Fruit fly (Drosophila melanogaster): ENCODE data around the gene tim.
A peak's percentile ranks its signal among the peaks of the same experiment; 100 is the strongest.

tim gene

DNA sequence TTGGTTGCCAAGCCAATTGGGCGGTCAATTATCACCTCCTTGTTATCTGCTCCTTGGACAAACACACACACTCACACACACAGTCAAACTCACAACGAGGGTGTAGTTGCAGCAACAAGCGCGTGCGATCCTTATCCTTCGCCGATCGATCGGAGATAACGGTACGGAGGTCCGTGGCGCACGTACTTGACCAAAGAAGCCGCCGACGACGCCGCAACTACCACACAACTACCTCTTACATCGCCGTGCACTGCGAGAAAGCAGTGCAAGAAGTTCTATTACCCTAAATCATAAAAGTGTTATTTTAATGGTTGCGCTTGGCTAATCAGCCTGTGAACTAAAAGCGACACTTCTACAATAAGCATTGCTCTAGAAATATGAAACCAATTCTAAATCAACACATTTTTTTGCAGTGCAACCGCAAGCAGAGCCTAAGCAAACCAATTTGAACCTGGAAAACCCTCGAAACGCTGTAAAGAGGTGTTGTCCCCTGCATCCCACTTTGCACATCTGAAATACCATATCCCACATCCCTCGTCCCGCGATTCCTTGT is 25.1 kb upstream of the tim start (continued):
- TF ChIP-seq klu (GFP tag; IDR thresholded peaks at IDR 0.05): no peak
- no peak for TF ChIP-seq cad (GFP tag; optimal IDR thresholded peaks at IDR 0.05)
- 0 out of 3 replicates have a peak, but pooled peaks have one; percentile 40 for TF ChIP-seq croc (GFP tag; conservative IDR thresholded peaks at IDR 0.05)
- TF ChIP-seq gcm2 (GFP tag; optimal IDR thresholded peaks at IDR 0.05): no peak
- TF ChIP-seq org-1 (GFP tag; optimal IDR thresholded peaks at IDR 0.05): peak; percentile 24
- no peak for TF ChIP-seq caup (GFP tag; optimal IDR thresholded peaks at IDR 0.05; ENCODE audit: severe bottlenecking)
- peak; percentile 10 for TF ChIP-seq repo (GFP tag; optimal IDR thresholded peaks at IDR 0.05)
- peak; percentile 4 for TF ChIP-seq CHES-1-like (GFP tag; optimal IDR thresholded peaks at IDR 0.05)
- peak; percentile 36 to 77 for TF ChIP-seq tll (GFP tag; optimal IDR thresholded peaks at IDR 0.05)
- TF ChIP-seq wek (GFP tag; optimal IDR thresholded peaks at IDR 0.05): no peak
- no peak for TF ChIP-seq jigr1 (GFP tag; IDR thresholded peaks at IDR 0.05)
- TF ChIP-seq CG16779 (GFP tag; IDR thresholded peaks at IDR 0.05): no peak
- TF ChIP-seq CG11723 (GFP tag; optimal IDR thresholded peaks at IDR 0.05): no peak
- TF ChIP-seq scrt (GFP tag; optimal IDR thresholded peaks at IDR 0.05): no peak
- peak; percentile 52; the same call in 2 of the 3 replicates for TF ChIP-seq CG17361 (GFP tag; IDR thresholded peaks at IDR 0.05)
- no peak for TF ChIP-seq CG15011 (GFP tag; optimal IDR thresholded peaks at IDR 0.05)
- TF ChIP-seq Optix (GFP tag; IDR thresholded peaks at IDR 0.05): peak; percentile 54; the same call in 1 of the 3 replicates
- no peak for TF ChIP-seq HmgZ (tag; optimal IDR thresholded peaks at IDR 0.05)
- TF ChIP-seq toy (GFP tag; IDR thresholded peaks at IDR 0.05): no peak
- TF ChIP-seq CG6791 (GFP tag; IDR thresholded peaks at IDR 0.05; ENCODE audit: partially characterized antibody): no peak
- TF ChIP-seq CG1832 (GFP tag; optimal IDR thresholded peaks at IDR 0.05): no peak
- no peak for TF ChIP-seq CG17912 (GFP tag; optimal IDR thresholded peaks at IDR 0.05)
- TF ChIP-seq grau (tag; optimal IDR thresholded peaks at IDR 0.05): peak; percentile 26
- TF ChIP-seq ems (GFP tag; optimal IDR thresholded peaks at IDR 0.05): peak; percentile 30
- no peak for TF ChIP-seq Ravus (GFP tag; IDR thresholded peaks at IDR 0.05)
- TF ChIP-seq Lhr (GFP tag; optimal IDR thresholded peaks at IDR 0.05): peak; percentile 10
- no peak for TF ChIP-seq CG12744 (GFP tag; optimal IDR thresholded peaks at IDR 0.05)
- peak in 1 of 3 experiments; percentile 73 for TF ChIP-seq lola (GFP tag; optimal IDR thresholded peaks at IDR 0.05)
- TF ChIP-seq grn (GFP tag; optimal IDR thresholded peaks at IDR 0.05): peak; percentile 88
- TF ChIP-seq Mad (GFP tag; optimal IDR thresholded peaks at IDR 0.05): peak; percentile 4
- TF ChIP-seq Adf1 (GFP tag; IDR thresholded peaks at IDR 0.05): no peak
- no peak for TF ChIP-seq psq (GFP tag; optimal IDR thresholded peaks at IDR 0.05)
- TF ChIP-seq slou (GFP tag; optimal IDR thresholded peaks at IDR 0.05): no peak
- TF ChIP-seq rib (GFP tag; IDR thresholded peaks at IDR 0.05): no peak
- no peak for TF ChIP-seq pzg (GFP tag; optimal IDR thresholded peaks at IDR 0.05)
- no peak for TF ChIP-seq Atf6 (GFP tag; IDR thresholded peaks at IDR 0.05)
- no peak for TF ChIP-seq Dbx (GFP tag; IDR thresholded peaks at IDR 0.05)
- no peak for TF ChIP-seq h (optimal IDR thresholded peaks at IDR 0.05)
- no peak for TF ChIP-seq CG17802 (tag; optimal IDR thresholded peaks at IDR 0.05)
- no peak for TF ChIP-seq Dek (tag; optimal IDR thresholded peaks at IDR 0.05)
- no peak for TF ChIP-seq CG10147 (GFP tag; optimal IDR thresholded peaks at IDR 0.05)
- TF ChIP-seq amos (GFP tag; IDR thresholded peaks at IDR 0.05; ENCODE audit: partially characterized antibody): no peak
- TF ChIP-seq zf30C (GFP tag; optimal IDR thresholded peaks at IDR 0.05): peak; percentile 59
- TF ChIP-seq CG7745 (tag; optimal IDR thresholded peaks at IDR 0.05): no peak
- TF ChIP-seq CG6813 (GFP tag; optimal IDR thresholded peaks at IDR 0.05): peak; percentile 50
- TF ChIP-seq lov (optimal IDR thresholded peaks at IDR 0.05): no peak
- TF ChIP-seq lov (GFP tag; IDR thresholded peaks at IDR 0.05): 0 out of 3 replicates have a peak, but pooled peaks have one; percentile 58
- no peak for TF ChIP-seq CG34224 (GFP tag; IDR thresholded peaks at IDR 0.05; ENCODE audit: partially characterized antibody)
- peak; percentile 51 for TF ChIP-seq Xbp1 (GFP tag; optimal IDR thresholded peaks at IDR 0.05)
- peak; percentile 70 for TF ChIP-seq Antp (GFP tag; optimal IDR thresholded peaks at IDR 0.05)
- no peak for TF ChIP-seq Bdp1 (GFP tag; optimal IDR thresholded peaks at IDR 0.05)
